Fruit fly (Drosophila melanogaster) whole organism, embryonic: ENCODE measurements around the gene Sdhaf3.
A peak's percentile ranks its signal among the peaks of the same experiment; 100 is the strongest.

ENCODE experiments used
- Blimp-1 ChIP-seq: fragments of 200-800 bp; sonication (Bioruptor generic); optimal IDR thresholded peaks from 3 replicates; lab custom pipeline; 2018; ENCODE audit warnings: missing biosample characterization, missing genetic modification characterization, mild to moderate bottlenecking, moderate library complexity, missing genetic modification reagents
- CG10147 ChIP-seq: fragments of 200-800 bp; sonication (Bioruptor generic); optimal IDR thresholded peaks from 2 replicates; lab custom pipeline; 2019; ENCODE audit warnings: missing biosample characterization, mild to moderate bottlenecking, missing genetic modification characterization, moderate library complexity
- CG10959 ChIP-seq: fragments of 200-800 bp; sonication (Bioruptor generic); IDR thresholded peaks from 2 replicates; pipeline ENCODE4 v1.3.6; 2022; ENCODE audit warnings: missing biosample characterization, missing genetic modification characterization
- CG10979 ChIP-seq: fragments of 200-800 bp; sonication (Bioruptor generic); optimal IDR thresholded peaks from 2 replicates; lab custom pipeline; 2018; ENCODE audit warnings: missing biosample characterization, mild to moderate bottlenecking, missing genetic modification characterization, moderate library complexity
- CG12071 ChIP-seq: fragments of 200-800 bp; sonication (Bioruptor generic); optimal IDR thresholded peaks from 3 replicates; lab custom pipeline; 2018; ENCODE audit warnings: missing biosample characterization, mild to moderate bottlenecking, missing genetic modification characterization
- CG13287 ChIP-seq: fragments of 200-800 bp; sonication (Bioruptor generic); IDR thresholded peaks from 2 replicates; pipeline ENCODE4 v1.3.6; 2022; ENCODE audit warnings: missing biosample characterization, missing genetic modification characterization; ENCODE audit not compliant: partially characterized antibody
- CG13624 ChIP-seq: fragments of 200-800 bp; sonication (Bioruptor generic); optimal IDR thresholded peaks from 2 replicates; lab custom pipeline; 2016; ENCODE audit warnings: missing biosample characterization, missing genetic modification characterization
- CG14014 ChIP-seq: fragments of 200-800 bp; sonication (Bioruptor generic); IDR thresholded peaks from 2 replicates; pipeline ENCODE4 v1.3.6; 2022; ENCODE audit warnings: missing biosample characterization, missing genetic modification characterization
- CG14860 ChIP-seq: fragments of 200-800 bp; sonication (Bioruptor generic); IDR thresholded peaks from 3 replicates; pipeline ENCODE4 v1.3.6; 2022; ENCODE audit warnings: missing biosample characterization, missing genetic modification characterization; ENCODE audit not compliant: partially characterized antibody
- CG16813 ChIP-seq: fragments of 200-800 bp; sonication (Bioruptor generic); IDR thresholded peaks from 3 replicates; pipeline ENCODE4 v1.3.6; 2022; ENCODE audit warnings: missing biosample characterization, missing genetic modification characterization; ENCODE audit not compliant: partially characterized antibody
- CG17328 ChIP-seq: fragments of 200-800 bp; sonication (Bioruptor generic); IDR thresholded peaks from 2 replicates; pipeline ENCODE4 v1.3.6; 2022; ENCODE audit warnings: missing biosample characterization, missing genetic modification characterization
- CG17361 ChIP-seq: fragments of 200-800 bp; sonication (Bioruptor generic); IDR thresholded peaks from 3 replicates; pipeline ENCODE4 v1.3.6; 2022; ENCODE audit warnings: missing biosample characterization, missing genetic modification characterization
- CG18476 ChIP-seq: fragments of 200-800 bp; sonication (Bioruptor generic); optimal IDR thresholded peaks from 2 replicates; lab custom pipeline; 2016; ENCODE audit warnings: missing biosample characterization, mild to moderate bottlenecking, missing genetic modification characterization
- CG18619 ChIP-seq: fragments of 200-800 bp; sonication (Bioruptor generic); optimal IDR thresholded peaks from 3 replicates; lab custom pipeline; 2017; ENCODE audit warnings: missing biosample characterization, mild to moderate bottlenecking, missing genetic modification characterization
- CG31365 ChIP-seq: fragments of 200-800 bp; sonication (Bioruptor generic); optimal IDR thresholded peaks from 2 replicates; lab custom pipeline; 2018; ENCODE audit warnings: missing biosample characterization, mild to moderate bottlenecking, missing genetic modification characterization
- CG4730 ChIP-seq: fragments of 200-800 bp; sonication (Bioruptor generic); IDR thresholded peaks from 2 replicates; pipeline ENCODE4 v1.3.6; 2022; ENCODE audit warnings: missing biosample characterization, missing genetic modification characterization
- CG7357 ChIP-seq: fragments of 200-800 bp; sonication (Bioruptor generic); IDR thresholded peaks from 3 replicates; pipeline ENCODE4 v1.3.6; 2022; ENCODE audit warnings: missing biosample characterization, missing genetic modification characterization
- Camta ChIP-seq: fragments of 200-800 bp; sonication (Bioruptor generic); optimal IDR thresholded peaks from 2 replicates; lab custom pipeline; 2016; ENCODE audit warnings: missing biosample characterization, missing genetic modification characterization
- D19A ChIP-seq: fragments of 200-800 bp; optimal IDR thresholded peaks from 3 replicates; lab custom pipeline; 2019; ENCODE audit warnings: missing biosample characterization, mild to moderate bottlenecking, missing genetic modification characterization, moderate library complexity
- Dad ChIP-seq: fragments of 200-800 bp; sonication (Bioruptor generic); optimal IDR thresholded peaks from 3 replicates; lab custom pipeline; 2016; ENCODE audit warnings: missing biosample characterization, missing genetic modification characterization
- Dll ChIP-seq: fragments of 200-800 bp; sonication (Bioruptor generic); IDR thresholded peaks from 4 replicates; pipeline ENCODE4 v1.3.6; 2022; ENCODE audit warnings: missing biosample characterization, missing genetic modification characterization; ENCODE audit not compliant: partially characterized antibody
- Dref ChIP-seq: fragments of 200-800 bp; sonication (Bioruptor generic); IDR thresholded peaks from 2 replicates; pipeline ENCODE4 v1.3.6; 2022; ENCODE audit warnings: missing biosample characterization, missing genetic modification characterization
- Elba2 ChIP-seq: fragments of 200-800 bp; sonication (Bioruptor generic); optimal IDR thresholded peaks from 3 replicates; lab custom pipeline; 2016; ENCODE audit warnings: missing biosample characterization, missing genetic modification characterization
- Hr39 ChIP-seq: fragments of >200 bp; optimal IDR thresholded peaks from 2 replicates; lab custom pipeline; 2017
- Med ChIP-seq: fragments of 200-800 bp; sonication (Bioruptor generic); peaks from one replicate; lab custom pipeline; 2016; ENCODE audit warnings: missing biosample characterization, missing genetic modification characterization, mild to moderate bottlenecking, inconsistent platforms, moderate library complexity
- Mes4 ChIP-seq: fragments of 200-800 bp; sonication (Bioruptor generic); optimal IDR thresholded peaks from 2 replicates; lab custom pipeline; 2016; ENCODE audit warnings: missing biosample characterization, missing genetic modification characterization
- NC2β ChIP-seq: fragments of 200-800 bp; sonication (Bioruptor generic); optimal IDR thresholded peaks from 2 replicates; lab custom pipeline; 2016; ENCODE audit warnings: missing biosample characterization, missing genetic modification characterization
- Pdp1 ChIP-seq, 2 experiments: fragments of 200-800 bp; sonication (Bioruptor generic); optimal IDR thresholded peaks; 3 replicates each; lab custom pipeline; 2016; ENCODE audit warnings: missing biosample characterization in 2 of 2, missing genetic modification characterization in 2 of 2, mild to moderate bottlenecking in 1 of 2, moderate library complexity in 1 of 2
- Ptx1 ChIP-seq: fragments of 200-800 bp; sonication (Bioruptor generic); IDR thresholded peaks from 2 replicates; pipeline ENCODE4 v1.3.6; 2022; ENCODE audit warnings: missing biosample characterization, missing genetic modification characterization
- Side ChIP-seq: fragments of 200-800 bp; sonication (Bioruptor generic); optimal IDR thresholded peaks from 2 replicates; lab custom pipeline; 2016; ENCODE audit warnings: missing biosample characterization, missing genetic modification characterization
- Ssrp ChIP-seq: fragments of 200-800 bp; sonication (Bioruptor generic); optimal IDR thresholded peaks from 2 replicates; lab custom pipeline; 2018; ENCODE audit warnings: missing biosample characterization, mild to moderate bottlenecking, missing genetic modification characterization, moderate library complexity
- Stat92E ChIP-seq, 3 experiments: fragments of >200 bp in 2 of 3; fragments of 200-800 bp in 1 of 3; sonication (Bioruptor generic) in 1 of 3; optimal IDR thresholded peaks; 2 replicates each; lab custom pipeline; 2017 to 2019; ENCODE audit warnings: missing biosample characterization in 3 of 3, missing genetic modification characterization in 3 of 3, mild to moderate bottlenecking in 1 of 3, moderate library complexity in 1 of 3
- bbx ChIP-seq: fragments of 200-800 bp; sonication (Bioruptor generic); IDR thresholded peaks from 2 replicates; pipeline ENCODE4 v1.3.6; 2022; ENCODE audit warnings: missing biosample characterization, missing genetic modification characterization; ENCODE audit not compliant: partially characterized antibody
- cato ChIP-seq: fragments of 200-800 bp; sonication (Bioruptor generic); optimal IDR thresholded peaks from 2 replicates; lab custom pipeline; 2016; ENCODE audit warnings: missing biosample characterization, missing genetic modification characterization, borderline replicate concordance
- ci ChIP-seq: fragments of 200-800 bp; sonication (Bioruptor generic); IDR thresholded peaks from 3 replicates; pipeline ENCODE4 v1.3.6; 2022; ENCODE audit warnings: missing biosample characterization, missing genetic modification characterization
- ems ChIP-seq: fragments of 200-800 bp; sonication (Bioruptor generic); optimal IDR thresholded peaks from 3 replicates; lab custom pipeline; 2016; ENCODE audit warnings: missing biosample characterization, missing genetic modification characterization
- gem ChIP-seq: fragments of 200-800 bp; sonication (Bioruptor generic); optimal IDR thresholded peaks from 2 replicates; lab custom pipeline; 2019; ENCODE audit warnings: missing biosample characterization, mild to moderate bottlenecking, missing genetic modification characterization, moderate library complexity
- grn ChIP-seq: fragments of 200-800 bp; sonication (Bioruptor generic); optimal IDR thresholded peaks from 3 replicates; lab custom pipeline; 2017; ENCODE audit warnings: missing biosample characterization, missing genetic modification characterization
- hb ChIP-seq: fragments of 200-800 bp; sonication (Bioruptor generic); IDR thresholded peaks from 3 replicates; pipeline ENCODE4 v1.3.6; 2022; ENCODE audit warnings: missing biosample characterization, missing genetic modification characterization; ENCODE audit not compliant: partially characterized antibody
- her ChIP-seq: fragments of 200-800 bp; sonication (Bioruptor generic); optimal IDR thresholded peaks from 2 replicates; lab custom pipeline; 2016; ENCODE audit warnings: missing biosample characterization, missing genetic modification characterization
- kni ChIP-seq: fragments of 200-800 bp; sonication (Bioruptor generic); optimal IDR thresholded peaks from 3 replicates; lab custom pipeline; 2017; ENCODE audit warnings: mild to moderate bottlenecking, missing biosample characterization, missing genetic modification reagents, missing genetic modification characterization
- knrl ChIP-seq: fragments of 200-800 bp; sonication (Bioruptor generic); IDR thresholded peaks from 3 replicates; pipeline ENCODE4 v1.3.6; 2022; ENCODE audit warnings: missing biosample characterization, missing genetic modification characterization; ENCODE audit not compliant: partially characterized antibody
- lilli ChIP-seq: fragments of 200-800 bp; sonication (Bioruptor generic); optimal IDR thresholded peaks from 3 replicates; lab custom pipeline; 2016; ENCODE audit warnings: missing biosample characterization, missing genetic modification characterization
- nom ChIP-seq: fragments of 200-800 bp; sonication (Bioruptor generic); optimal IDR thresholded peaks from 2 replicates; lab custom pipeline; 2017; ENCODE audit warnings: missing biosample characterization, missing genetic modification characterization, mild to moderate bottlenecking, moderate library complexity, missing genetic modification reagents
- repo ChIP-seq: fragments of 200-800 bp; sonication (Bioruptor generic); optimal IDR thresholded peaks from 2 replicates; lab custom pipeline; 2016; ENCODE audit warnings: missing biosample characterization, missing genetic modification characterization
- sna ChIP-seq: fragments of 200-800 bp; sonication (Bioruptor generic); IDR thresholded peaks from 2 replicates; pipeline ENCODE4 v1.3.6; 2022; ENCODE audit warnings: missing biosample characterization, missing genetic modification characterization; ENCODE audit not compliant: partially characterized antibody
- tna ChIP-seq: fragments of 200-800 bp; sonication (Bioruptor generic); IDR thresholded peaks from 2 replicates; pipeline ENCODE4 v1.3.6; 2022; ENCODE audit warnings: missing biosample characterization, missing genetic modification characterization; ENCODE audit not compliant: partially characterized antibody
- z ChIP-seq: fragments of 200-800 bp; sonication (Bioruptor generic); IDR thresholded peaks from 3 replicates; pipeline ENCODE4 v1.3.6; 2022; ENCODE audit warnings: missing biosample characterization, missing genetic modification characterization

The Sdhaf3 gene

dm6 chr3R:16452954-16453587 is 29.2 kb downstream of the Sdhaf3 start (continued):
- TF ChIP-seq sna (GFP tag; lab: Robert Waterston, UW) = no peak
- peak; percentile 8 for TF ChIP-seq kni (GFP tag; lab: Kevin White, UChicago)
- TF ChIP-seq CG18476 (GFP tag; lab: Kevin White, UChicago) = no peak
- no peak for TF ChIP-seq hb
- peak in 1 of 2 experiments; percentile 56 for TF ChIP-seq Pdp1 (GFP tag; optimal IDR thresholded peaks at IDR 0.05; lab: Kevin White, UChicago)
- peak; percentile 60; the same call in 1 of the 3 replicates for TF ChIP-seq z (GFP tag; lab: Robert Waterston, UW)
- peak; percentile 34; the same call in 1 of the 4 replicates for TF ChIP-seq Dll (GFP tag; lab: Robert Waterston, UW)
- TF ChIP-seq ci = 0 out of 3 replicates have a peak, but pooled peaks have one; percentile 13
- TF ChIP-seq CG13624 (GFP tag; lab: Kevin White, UChicago) = no peak
- TF ChIP-seq CG10147 = no peak
- TF ChIP-seq CG10979 (tag; lab: Kevin White, UChicago) = no peak
- TF ChIP-seq Camta = no peak
- TF ChIP-seq CG17328 (GFP tag; lab: Robert Waterston, UW) = no peak
- TF ChIP-seq CG31365 (tag; lab: Kevin White, UChicago) = no peak
- peak; percentile 16 for TF ChIP-seq grn
- no peak for TF ChIP-seq Ssrp (tag; lab: Kevin White, UChicago)
- no peak for TF ChIP-seq Mes4
- no peak for TF ChIP-seq her (GFP tag; lab: Kevin White, UChicago)
- no peak for TF ChIP-seq CG14860
- no peak for TF ChIP-seq lilli (GFP tag; lab: Kevin White, UChicago)
- TF ChIP-seq Blimp-1 (GFP tag; lab: Kevin White, UChicago) = peak; percentile 58
- no peak for TF ChIP-seq Ptx1
- peak; percentile 36 for TF ChIP-seq nom (GFP tag; lab: Kevin White, UChicago)
- TF ChIP-seq CG10959 (GFP tag; lab: Robert Waterston, UW) = no peak
- peak; percentile 83 for TF ChIP-seq Med
- TF ChIP-seq CG4730 (GFP tag; lab: Robert Waterston, UW) = no peak

dm6 chr3R:16449187-16449973 is 32.9 kb downstream of the Sdhaf3 start:
- peak; percentile 92 for TF ChIP-seq D19A (tag; lab: Kevin White, UChicago)
- no peak for TF ChIP-seq CG13287 (GFP tag; lab: Robert Waterston, UW)
- peak; percentile 97 for TF ChIP-seq CG17361 (GFP tag; lab: Robert Waterston, UW)
- peak in 1 of 3 experiments; percentile 70 for TF ChIP-seq Stat92E (GFP tag; optimal IDR thresholded peaks at IDR 0.05; lab: Kevin White, UChicago)
- no peak for TF ChIP-seq Hr39 (lab: Kevin White, UChicago)
- TF ChIP-seq ems (GFP tag; lab: Kevin White, UChicago) = peak; percentile 93
- TF ChIP-seq knrl (GFP tag; lab: Robert Waterston, UW) = peak; percentile 68; the same call in 2 of the 3 replicates
- peak; percentile 91 for TF ChIP-seq Side (GFP tag; lab: Kevin White, UChicago)
- peak; percentile 96 for TF ChIP-seq gem (tag; lab: Kevin White, UChicago)
- no peak for TF ChIP-seq Dref (GFP tag; lab: Robert Waterston, UW)
- TF ChIP-seq CG10959 (GFP tag; lab: Robert Waterston, UW) = peak; percentile 98
- peak; percentile 85 for TF ChIP-seq cato (GFP tag; lab: Kevin White, UChicago)
- TF ChIP-seq Dad = peak; percentile 92
- peak; percentile 31 for TF ChIP-seq Elba2 (GFP tag; lab: Kevin White, UChicago)
- peak; percentile 89 for TF ChIP-seq CG14014 (GFP tag; lab: Robert Waterston, UW)
- TF ChIP-seq CG7357 (GFP tag; lab: Robert Waterston, UW) = peak; percentile 87
- peak; percentile 87 for TF ChIP-seq CG12071 (GFP tag; lab: Kevin White, UChicago)
- TF ChIP-seq bbx = peak; percentile 56
- TF ChIP-seq NC2β (GFP tag; lab: Kevin White, UChicago) = peak; percentile 89
- TF ChIP-seq tna = no peak
- TF ChIP-seq CG18619 (GFP tag; lab: Kevin White, UChicago) = peak; percentile 89
- TF ChIP-seq CG16813 (GFP tag; lab: Robert Waterston, UW) = peak; percentile 82
- TF ChIP-seq repo (GFP tag; lab: Kevin White, UChicago) = peak; percentile 95
